Fruit fly (Drosophila melanogaster): ENCODE data around the gene CG43149.

DNA sequence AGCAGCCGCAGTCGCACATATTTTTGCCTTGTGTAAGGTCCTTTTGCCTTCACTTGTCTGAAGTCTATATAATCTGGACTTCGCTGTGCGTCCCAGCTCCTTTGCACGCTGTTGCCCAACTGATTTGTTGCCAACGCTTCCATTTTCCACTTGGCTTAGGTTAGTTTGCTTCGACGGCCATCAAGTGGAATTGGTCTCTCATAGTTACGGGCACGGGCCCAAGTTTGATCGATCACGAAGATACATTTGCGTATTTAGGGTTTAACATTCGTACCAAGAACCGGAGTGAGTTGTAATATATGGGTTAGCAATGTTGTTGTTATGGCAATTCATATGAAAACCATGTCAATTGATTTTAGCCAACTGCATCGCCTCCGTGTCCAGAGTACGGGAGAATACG is at the start of gene CG43149:
- TF ChIP-seq lilli (GFP tag; optimal IDR thresholded peaks at IDR 0.05) (no peak), lov (optimal IDR thresholded peaks at IDR 0.05) (no peak), lov (GFP tag; IDR thresholded peaks at IDR 0.05) (no peak), CG2875 (GFP tag; optimal IDR thresholded peaks at IDR 0.05) (no peak), Dip3 (GFP tag; optimal IDR thresholded peaks at IDR 0.05) (no peak), Poxn (GFP tag; IDR thresholded peaks at IDR 0.05) (no peak), CG18599 (GFP tag; optimal IDR thresholded peaks at IDR 0.05) (no peak)
